Fruit fly (Drosophila melanogaster): Measurements from ENCODE around the gene CG3040.

The CG3040 gene

dm6 chrX:6973340-6973739, at the start of gene CG3040:
Gene CG3040 (minus strand): TSS chrX:6973393.
- TF ChIP-seq noc (tag; optimal IDR thresholded peaks at IDR 0.05): no peak

- TF ChIP-seq noc (tag; optimal IDR thresholded peaks at IDR 0.05): no peak
Observed at dm6 chrX:7014931-7015428, 41.8 kb upstream of the CG3040 start.

- TF ChIP-seq noc (tag; optimal IDR thresholded peaks at IDR 0.05): peak; percentile 75
Observed at dm6 chrX:7013320-7014214, 40.4 kb upstream of the CG3040 start, which contains the start of the genes CG3032 and CG4593. Gene CG3032 (minus strand): TSS chrX:7013881. Gene CG4593 (plus strand): TSS chrX:7013887.

dm6 chrX:7011063-7011743, 38.0 kb upstream of the CG3040 start, which contains the start of the genes cm, sloth1 and sloth2:
Gene cm (minus strand): TSS chrX:7011145.
Gene sloth1 (plus strand): TSS chrX:7011357.
Gene sloth2 (plus strand): TSS chrX:7011357.
- TF ChIP-seq noc (tag; optimal IDR thresholded peaks at IDR 0.05): peak; percentile 85

- TF ChIP-seq noc (tag; optimal IDR thresholded peaks at IDR 0.05): no peak
Observed at dm6 chrX:7008102-7009087, 35.2 kb upstream of the CG3040 start.

dm6 chrX:7007693-7008092, 34.5 kb upstream of the CG3040 start:
- no peak for TF ChIP-seq noc (tag; optimal IDR thresholded peaks at IDR 0.05)

- no peak for TF ChIP-seq noc (tag; optimal IDR thresholded peaks at IDR 0.05)
Observed at dm6 chrX:7005444-7005843, 32.3 kb upstream of the CG3040 start.

- TF ChIP-seq noc (tag; optimal IDR thresholded peaks at IDR 0.05): no peak
Observed at dm6 chrX:7004101-7004700, 31.0 kb upstream of the CG3040 start.

dm6 chrX:7001135-7001769, 28.1 kb upstream of the CG3040 start:
- TF ChIP-seq noc (tag; optimal IDR thresholded peaks at IDR 0.05): peak; percentile 27

- TF ChIP-seq noc (tag; optimal IDR thresholded peaks at IDR 0.05): peak; percentile 54
Observed at dm6 chrX:7000444-7001134, 27.4 kb upstream of the CG3040 start.

dm6 chrX:6998492-6998852, 25.3 kb upstream of the CG3040 start, which contains the start of gene Inx2:
Gene Inx2 (plus strand): TSS chrX:6998672.
- peak; percentile 67 for TF ChIP-seq noc (tag; optimal IDR thresholded peaks at IDR 0.05)

- TF ChIP-seq noc (tag; optimal IDR thresholded peaks at IDR 0.05): no peak
Observed at dm6 chrX:6997653-6998491, 24.7 kb upstream of the CG3040 start.
